Fruit fly (Drosophila melanogaster) whole organism, embryonic: ENCODE measurements around the gene Andorra.

ENCODE experiments used
- Ada2b ChIP-seq: fragments of 200-800 bp; sonication (Bioruptor generic); IDR thresholded peaks from 2 replicates; pipeline ENCODE4 v1.3.6; 2022; ENCODE audit warnings: missing biosample characterization, missing genetic modification characterization
- Antp ChIP-seq: fragments of 200-800 bp; sonication (Bioruptor generic); optimal IDR thresholded peaks from 3 replicates; lab custom pipeline; 2016; ENCODE audit warnings: missing biosample characterization, missing genetic modification characterization
- Bdp1 ChIP-seq: fragments of 200-800 bp; sonication (Bioruptor generic); optimal IDR thresholded peaks from 3 replicates; lab custom pipeline; 2016; ENCODE audit warnings: missing biosample characterization, missing genetic modification characterization
- BtbVII ChIP-seq: fragments of 200-800 bp; sonication (Bioruptor generic); optimal IDR thresholded peaks from 3 replicates; lab custom pipeline; 2017; ENCODE audit warnings: missing biosample characterization, mild to moderate bottlenecking, missing genetic modification characterization
- Bteb2 ChIP-seq: fragments of 200-800 bp; sonication (Bioruptor generic); optimal IDR thresholded peaks from 2 replicates; lab custom pipeline; 2016; ENCODE audit warnings: missing biosample characterization, missing genetic modification characterization
- CG10147 ChIP-seq: fragments of 200-800 bp; sonication (Bioruptor generic); optimal IDR thresholded peaks from 2 replicates; lab custom pipeline; 2019; ENCODE audit warnings: missing biosample characterization, mild to moderate bottlenecking, missing genetic modification characterization, moderate library complexity
- CG11695 ChIP-seq: fragments of 200-800 bp; sonication (Bioruptor generic); IDR thresholded peaks from 3 replicates; pipeline ENCODE4 v1.3.6; 2022; ENCODE audit warnings: missing biosample characterization, missing genetic modification characterization
- CG12299 ChIP-seq: fragments of 200-800 bp; sonication (Bioruptor generic); optimal IDR thresholded peaks from 2 replicates; lab custom pipeline; 2018; ENCODE audit warnings: missing biosample characterization, mild to moderate bottlenecking, missing genetic modification characterization
- CG1602 ChIP-seq: fragments of 200-800 bp; sonication (Bioruptor generic); optimal IDR thresholded peaks from 3 replicates; lab custom pipeline; 2016; ENCODE audit warnings: missing biosample characterization, missing genetic modification characterization
- CG17361 ChIP-seq: fragments of 200-800 bp; sonication (Bioruptor generic); IDR thresholded peaks from 3 replicates; pipeline ENCODE4 v1.3.6; 2022; ENCODE audit warnings: missing biosample characterization, missing genetic modification characterization
- CG17802 ChIP-seq: fragments of 200-800 bp; sonication (Bioruptor generic); optimal IDR thresholded peaks from 2 replicates; lab custom pipeline; 2018; ENCODE audit warnings: missing biosample characterization, mild to moderate bottlenecking, missing genetic modification characterization, moderate library complexity
- CG18011 ChIP-seq: fragments of 200-800 bp; sonication (Bioruptor generic); optimal IDR thresholded peaks from 2 replicates; lab custom pipeline; 2017; ENCODE audit warnings: missing biosample characterization, missing genetic modification characterization, mild to moderate bottlenecking, moderate library complexity, missing genotype
- CG18262 ChIP-seq: fragments of 200-800 bp; optimal IDR thresholded peaks from 3 replicates; lab custom pipeline; 2019; ENCODE audit warnings: missing biosample characterization, mild to moderate bottlenecking, missing genetic modification characterization, moderate library complexity
- CG31388 ChIP-seq: fragments of 200-800 bp; sonication (Bioruptor generic); optimal IDR thresholded peaks from 2 replicates; lab custom pipeline; 2016; ENCODE audit warnings: missing biosample characterization, missing genetic modification characterization
- CG31441 ChIP-seq: fragments of 200-800 bp; sonication (Bioruptor generic); IDR thresholded peaks from 2 replicates; pipeline ENCODE4 v1.3.6; 2022; ENCODE audit warnings: missing biosample characterization, missing genetic modification characterization
- CG33557 ChIP-seq: fragments of 200-800 bp; sonication (Bioruptor generic); optimal IDR thresholded peaks from 2 replicates; lab custom pipeline; 2019; ENCODE audit warnings: missing biosample characterization, mild to moderate bottlenecking, missing genetic modification characterization, moderate library complexity
- CG42726 ChIP-seq: fragments of 200-800 bp; sonication (Bioruptor generic); IDR thresholded peaks from 2 replicates; pipeline ENCODE4 v1.3.6; 2022; ENCODE audit warnings: missing biosample characterization, missing genetic modification characterization; ENCODE audit not compliant: partially characterized antibody
- CG9437 ChIP-seq: fragments of 200-800 bp; sonication (Bioruptor generic); optimal IDR thresholded peaks from 2 replicates; lab custom pipeline; 2018; ENCODE audit warnings: missing biosample characterization, mild to moderate bottlenecking, missing genetic modification characterization
- D ChIP-seq, 2 experiments: fragments of 200-800 bp in 1 of 2; fragments of >200 bp in 1 of 2; sonication (Bioruptor generic) in 1 of 2; optimal IDR thresholded peaks; 2 replicates in 1 of 2; 3 replicates in 1 of 2; lab custom pipeline; 2017; ENCODE audit warnings: mild to moderate bottlenecking in 1 of 2, missing biosample characterization in 1 of 2, missing genetic modification characterization in 1 of 2, missing genetic modification reagents in 1 of 2
- Dp ChIP-seq: fragments of 200-800 bp; sonication (Bioruptor generic); optimal IDR thresholded peaks from 2 replicates; lab custom pipeline; 2018; ENCODE audit warnings: missing biosample characterization, mild to moderate bottlenecking, missing genetic modification characterization, moderate library complexity
- Fer1 ChIP-seq: fragments of 200-800 bp; sonication (Bioruptor generic); optimal IDR thresholded peaks from 2 replicates; lab custom pipeline; 2017; ENCODE audit warnings: missing biosample characterization, mild to moderate bottlenecking, missing genetic modification characterization
- HLH3B ChIP-seq: fragments of 200-800 bp; sonication (Bioruptor generic); IDR thresholded peaks from 2 replicates; pipeline ENCODE4 v1.3.6; 2022; ENCODE audit warnings: missing biosample characterization, missing genetic modification characterization
- HLH54F ChIP-seq: fragments of 200-800 bp; sonication (Bioruptor generic); optimal IDR thresholded peaks from 3 replicates; lab custom pipeline; 2016; ENCODE audit warnings: missing biosample characterization, missing genetic modification characterization
- Hsf ChIP-seq: fragments of 200-800 bp; sonication (Bioruptor generic); optimal IDR thresholded peaks from 3 replicates; lab custom pipeline; 2016; ENCODE audit warnings: missing biosample characterization, missing genetic modification characterization
- NC2β ChIP-seq: fragments of 200-800 bp; sonication (Bioruptor generic); optimal IDR thresholded peaks from 2 replicates; lab custom pipeline; 2016; ENCODE audit warnings: missing biosample characterization, missing genetic modification characterization
- NFAT ChIP-seq: fragments of 200-800 bp; sonication (Bioruptor generic); IDR thresholded peaks from 2 replicates; pipeline ENCODE4 v1.3.6; 2022; ENCODE audit warnings: missing biosample characterization, missing genetic modification characterization
- Nf-YC ChIP-seq: fragments of 200-800 bp; optimal IDR thresholded peaks from 3 replicates; lab custom pipeline; 2019; ENCODE audit warnings: missing biosample characterization, mild to moderate bottlenecking, missing genetic modification characterization, moderate library complexity
- NfI ChIP-seq: fragments of 200-800 bp; sonication (Bioruptor generic); optimal IDR thresholded peaks from 3 replicates; lab custom pipeline; 2018; ENCODE audit warnings: missing biosample characterization, mild to moderate bottlenecking, missing genetic modification characterization, moderate library complexity
- PHDP ChIP-seq: fragments of 200-800 bp; sonication (Bioruptor generic); optimal IDR thresholded peaks from 3 replicates; lab custom pipeline; 2018; ENCODE audit warnings: missing biosample characterization, mild to moderate bottlenecking, missing genetic modification characterization, moderate library complexity
- Ssrp ChIP-seq: fragments of 200-800 bp; sonication (Bioruptor generic); optimal IDR thresholded peaks from 2 replicates; lab custom pipeline; 2018; ENCODE audit warnings: missing biosample characterization, mild to moderate bottlenecking, missing genetic modification characterization, moderate library complexity
- Xbp1 ChIP-seq: fragments of 200-800 bp; sonication (Bioruptor generic); optimal IDR thresholded peaks from 3 replicates; lab custom pipeline; 2016; ENCODE audit warnings: missing biosample characterization, mild to moderate bottlenecking, missing genetic modification characterization
- az2 ChIP-seq: fragments of 200-800 bp; sonication (Bioruptor generic); optimal IDR thresholded peaks from 3 replicates; lab custom pipeline; 2016; ENCODE audit warnings: missing biosample characterization, missing genetic modification characterization
- cato ChIP-seq: fragments of 200-800 bp; sonication (Bioruptor generic); optimal IDR thresholded peaks from 2 replicates; lab custom pipeline; 2016; ENCODE audit warnings: missing biosample characterization, missing genetic modification characterization, borderline replicate concordance
- cwo ChIP-seq: fragments of 200-800 bp; sonication (Bioruptor generic); optimal IDR thresholded peaks from 3 replicates; lab custom pipeline; 2017; ENCODE audit warnings: missing biosample characterization, missing genetic modification characterization, mild to moderate bottlenecking, moderate library complexity, missing genetic modification reagents
- gce ChIP-seq: fragments of 200-800 bp; sonication (Bioruptor generic); IDR thresholded peaks from 3 replicates; pipeline ENCODE4 v1.3.6; 2022; ENCODE audit warnings: missing biosample characterization, missing genetic modification characterization
- grau ChIP-seq: fragments of 200-800 bp; optimal IDR thresholded peaks from 3 replicates; lab custom pipeline; 2019; ENCODE audit warnings: missing biosample characterization, mild to moderate bottlenecking, missing genetic modification characterization, moderate library complexity
- mirr ChIP-seq: fragments of 200-800 bp; sonication (Bioruptor generic); optimal IDR thresholded peaks from 3 replicates; lab custom pipeline; 2018; ENCODE audit warnings: missing biosample characterization, mild to moderate bottlenecking, missing genetic modification characterization
- oc ChIP-seq: fragments of 200-800 bp; sonication (Bioruptor generic); optimal IDR thresholded peaks from 2 replicates; lab custom pipeline; 2018; ENCODE audit warnings: missing biosample characterization, mild to moderate bottlenecking, missing genetic modification characterization, moderate library complexity
- pan ChIP-seq, 4 experiments: fragments of >200 bp in 3 of 4; fragments of 200-800 bp in 1 of 4; sonication (Bioruptor generic) in 1 of 4; optimal IDR thresholded peaks in 3 of 4; IDR thresholded peaks in 1 of 4; 2 replicates each; pipeline versions ENCODE4 v1.3.6 to Lab custom; 2017 to 2022; ENCODE audit warnings: missing biosample characterization in 2 of 4, missing genetic modification characterization in 2 of 4, mixed read lengths in 1 of 4
- phol ChIP-seq: fragments of 200-800 bp; sonication (Bioruptor generic); optimal IDR thresholded peaks from 3 replicates; lab custom pipeline; 2018; ENCODE audit warnings: missing biosample characterization, mild to moderate bottlenecking, missing genetic modification characterization, moderate library complexity
- run ChIP-seq: fragments of 200-800 bp; sonication (Bioruptor generic); optimal IDR thresholded peaks from 3 replicates; lab custom pipeline; 2018; ENCODE audit warnings: missing biosample characterization, mild to moderate bottlenecking, missing genetic modification characterization
- sc ChIP-seq, 3 experiments: fragments of >200 bp in 2 of 3; fragments of 200-800 bp in 1 of 3; sonication (Bioruptor generic) in 1 of 3; optimal IDR thresholded peaks; 2 replicates in 2 of 3; 3 replicates in 1 of 3; lab custom pipeline; 2017; ENCODE audit warnings: mild to moderate bottlenecking in 1 of 3, missing biosample characterization in 1 of 3, missing genetic modification characterization in 1 of 3, missing genetic modification reagents in 1 of 3
- schlank ChIP-seq: fragments of 200-800 bp; sonication (Bioruptor generic); optimal IDR thresholded peaks from 2 replicates; lab custom pipeline; 2018; ENCODE audit warnings: missing biosample characterization, mild to moderate bottlenecking, missing genetic modification characterization
- tx ChIP-seq: fragments of 200-800 bp; sonication (Bioruptor generic); optimal IDR thresholded peaks from 2 replicates; lab custom pipeline; 2016; ENCODE audit warnings: missing biosample characterization, missing genetic modification characterization
- unpg ChIP-seq: fragments of 200-800 bp; sonication (Bioruptor generic); optimal IDR thresholded peaks from 3 replicates; lab custom pipeline; 2018; ENCODE audit warnings: missing biosample characterization, mild to moderate bottlenecking, missing genetic modification characterization, moderate library complexity
- usp ChIP-seq: fragments of >200 bp; optimal IDR thresholded peaks from 2 replicates; lab custom pipeline; 2017; ENCODE audit warnings: missing biosample characterization, missing genetic modification characterization
- z ChIP-seq: fragments of 200-800 bp; sonication (Bioruptor generic); IDR thresholded peaks from 3 replicates; pipeline ENCODE4 v1.3.6; 2022; ENCODE audit warnings: missing biosample characterization, missing genetic modification characterization

Andorra gene

dm6 chrX:18208079-18208865 lies 29.0 kb upstream of the Andorra start:
- TF ChIP-seq NfI (GFP tag; lab: Kevin White, UChicago) (no peak), usp (GFP tag; lab: Kevin White, UChicago) (no peak), CG18262 (tag; lab: Kevin White, UChicago) (peak; percentile 82), CG10147 (GFP tag; lab: Kevin White, UChicago) (no peak), CG11695 (GFP tag; lab: Robert Waterston, UW) (no peak), sc (optimal IDR thresholded peaks at IDR 0.05; lab: Kevin White, UChicago) (no peak), sc (GFP tag; optimal IDR thresholded peaks at IDR 0.05; lab: Kevin White, UChicago) (peak; percentile 6), CG9437 (GFP tag; lab: Kevin White, UChicago) (no peak), CG31388 (GFP tag; lab: Kevin White, UChicago) (no peak), CG31441 (peak; percentile 56; the same call in 1 of the 2 replicates), BtbVII (no peak), CG18011 (GFP tag; lab: Kevin White, UChicago) (no peak), grau (peak; percentile 18), CG17361 (peak; percentile 80), Bdp1 (no peak), NC2β (GFP tag; lab: Kevin White, UChicago) (no peak), Antp (GFP tag; lab: Kevin White, UChicago) (no peak), tx (GFP tag; lab: Kevin White, UChicago) (no peak), NFAT (no peak), Ada2b (no peak), pan (optimal IDR thresholded peaks at IDR 0.05; lab: Kevin White, UChicago) (peak in 1 of 2 experiments; percentile 2), pan (GFP tag; optimal IDR thresholded peaks at IDR 0.05 in 1 of 2, IDR thresholded peaks at IDR 0.05 in 1 of 2) (peak in 1 of 2 experiments; percentile 51), oc (no peak), CG42726 (GFP tag; lab: Robert Waterston, UW) (no peak), mirr (GFP tag; lab: Kevin White, UChicago) (no peak), PHDP (tag; lab: Kevin White, UChicago) (no peak), CG17802 (tag; lab: Kevin White, UChicago) (no peak), Nf-YC (no peak), cwo (GFP tag; lab: Kevin White, UChicago) (no peak), CG33557 (GFP tag; lab: Kevin White, UChicago) (peak; percentile 7), z (no peak), D (optimal IDR thresholded peaks at IDR 0.05; lab: Kevin White, UChicago) (no peak), D (GFP tag; optimal IDR thresholded peaks at IDR 0.05; lab: Kevin White, UChicago) (peak; percentile 27), Ssrp (tag; lab: Kevin White, UChicago) (peak; percentile 42), Dp (GFP tag; lab: Kevin White, UChicago) (no peak), unpg (GFP tag; lab: Kevin White, UChicago) (no peak), Hsf (no peak), Bteb2 (no peak), run (no peak), gce (GFP tag; lab: Robert Waterston, UW) (no peak), cato (no peak), Fer1 (GFP tag; lab: Kevin White, UChicago) (no peak), phol (tag; lab: Kevin White, UChicago) (peak; percentile 50), HLH54F (GFP tag; lab: Kevin White, UChicago) (no peak), CG12299 (tag; lab: Kevin White, UChicago) (no peak), az2 (no peak), CG1602 (GFP tag; lab: Kevin White, UChicago) (no peak), schlank (no peak), Xbp1 (no peak), HLH3B (no peak)
